Fruit fly (Drosophila melanogaster): ENCODE results near the gene Ino80.

DNA sequence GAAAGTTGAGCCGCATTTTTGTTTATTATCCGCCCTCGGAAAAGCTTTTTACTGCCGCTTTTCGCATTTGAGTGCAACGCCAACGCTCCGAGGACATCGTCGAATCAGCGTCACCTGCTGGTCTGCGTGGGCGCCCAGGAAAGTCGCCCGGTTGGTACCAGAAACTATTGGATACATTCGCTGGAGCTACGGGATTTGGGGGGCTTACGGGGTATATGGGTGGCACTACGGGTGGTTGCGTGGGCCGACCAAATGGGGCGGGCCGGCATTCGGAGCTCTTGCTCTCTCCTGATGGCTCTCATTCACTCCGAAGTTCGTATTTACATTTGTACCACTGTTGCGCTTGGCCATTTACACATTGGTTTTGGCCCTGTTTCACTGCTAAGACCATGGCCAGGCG is 8.4 kb upstream of the Ino80 start:
- TF ChIP-seq Abd-B (GFP tag; optimal IDR thresholded peaks at IDR 0.05) (no peak), Hnf4 (GFP tag; optimal IDR thresholded peaks at IDR 0.05) (no peak), lola (GFP tag; optimal IDR thresholded peaks at IDR 0.05) (no peak), CG32264 (GFP tag; optimal IDR thresholded peaks at IDR 0.05) (no peak), Dif (GFP tag; optimal IDR thresholded peaks at IDR 0.05; ENCODE audit: partially characterized antibody) (no peak), Vsx2 (GFP tag; optimal IDR thresholded peaks at IDR 0.05; ENCODE audit: partially characterized antibody) (no peak), ey (GFP tag; optimal IDR thresholded peaks at IDR 0.05) (no peak), GATAd (GFP tag; optimal IDR thresholded peaks at IDR 0.05) (no peak), tai (GFP tag; optimal IDR thresholded peaks at IDR 0.05) (no peak), Rel (GFP tag; optimal IDR thresholded peaks at IDR 0.05) (no peak), Rel (tag; optimal IDR thresholded peaks at IDR 0.05) (no peak), N (GFP tag; optimal IDR thresholded peaks at IDR 0.05) (no peak), psq (GFP tag; optimal IDR thresholded peaks at IDR 0.05) (no peak), br (GFP tag; optimal IDR thresholded peaks at IDR 0.05) (no peak), OdsH (GFP tag; optimal IDR thresholded peaks at IDR 0.05) (no peak)
